Worm (Caenorhabditis elegans): Measurements from ENCODE around the gene F08F3.4.

ce11 chrV:5459806-5460205, 49.1 kb downstream of the F08F3.4 start, which contains the start of gene ZC317.2:
- TF ChIP-seq nhr-11 (tag; optimal IDR thresholded peaks at IDR 0.05) (no peak), hlh-30 (tag; optimal IDR thresholded peaks at IDR 0.05; ENCODE audit: insufficient read depth) (no peak), sdc-2 (tag; optimal IDR thresholded peaks at IDR 0.05) (no peak), unc-42 (tag; optimal IDR thresholded peaks at IDR 0.05) (no peak), unc-86 (tag; optimal IDR thresholded peaks at IDR 0.05) (no peak), fkh-10 (GFP tag; optimal IDR thresholded peaks at IDR 0.05) (no peak), tbx-7 (tag; optimal IDR thresholded peaks at IDR 0.05) (no peak), mec-3 (tag; optimal IDR thresholded peaks at IDR 0.05; ENCODE audit: borderline replicate concordance) (no peak), ref-2 (tag; optimal IDR thresholded peaks at IDR 0.05) (no peak), ceh-9 (tag; optimal IDR thresholded peaks at IDR 0.05) (no peak), unc-3 (GFP tag; conservative IDR thresholded peaks at IDR 0.05) (no peak), unc-3 (tag; optimal IDR thresholded peaks at IDR 0.05) (no peak), odd-2 (tag; optimal IDR thresholded peaks at IDR 0.05) (no peak), hlh-15 (tag; optimal IDR thresholded peaks at IDR 0.05) (no peak), unc-55 (GFP tag; optimal IDR thresholded peaks at IDR 0.05) (no peak)

Data from whole organism, late embryonic.